Worm (Caenorhabditis elegans) whole organism, L4 larva: ENCODE results near the gene msp-3.

Source experiments
- F10B5.3 ChIP-seq: sonication (generic microtip); optimal IDR thresholded peaks from 2 replicates; lab custom pipeline; 2016; ENCODE audit warnings: mild to moderate bottlenecking, missing genetic modification characterization, missing compliant biosample characterization
- F44E2.7 ChIP-seq: fragments of 200-800 bp; sonication (Bioruptor generic); IDR thresholded peaks from 2 replicates; pipeline ENCODE4 v2.1.2; 2022; ENCODE audit warnings: missing genetic modification characterization, missing compliant biosample characterization
- F49E8.2 ChIP-seq: sonication (generic microtip); optimal IDR thresholded peaks from 2 replicates; lab custom pipeline; 2016; ENCODE audit warnings: missing compliant biosample characterization, mild to moderate bottlenecking, missing genetic modification characterization, borderline replicate concordance
- T20F7.1 ChIP-seq: fragments of 200-800 bp; sonication (Bioruptor generic); optimal IDR thresholded peaks from 2 replicates; lab custom pipeline; 2018; ENCODE audit warnings: mild to moderate bottlenecking, missing genetic modification characterization, missing compliant biosample characterization
- T26A8.4 ChIP-seq: fragments of 200-800 bp; sonication (Bioruptor generic); IDR thresholded peaks from 2 replicates; pipeline ENCODE4 v1.3.6; 2022; ENCODE audit warnings: missing genetic modification characterization, missing compliant biosample characterization
- Y48G9A.11 ChIP-seq: fragments of 200-800 bp; sonication (Bioruptor generic); IDR thresholded peaks from 2 replicates; pipeline ENCODE4 v1.3.6; 2022; ENCODE audit warnings: missing genetic modification reagents, missing genetic modification characterization, missing compliant biosample characterization
- Y5F2A.4 ChIP-seq: fragments of 200-800 bp; sonication (Bioruptor generic); optimal IDR thresholded peaks from 2 replicates; lab custom pipeline; 2018; ENCODE audit warnings: mild to moderate bottlenecking, missing genetic modification characterization, missing compliant biosample characterization
- ZK546.5 ChIP-seq, 2 experiments: sonication (generic microtip); optimal IDR thresholded peaks; 2 replicates each; lab custom pipeline; 2017; ENCODE audit warnings: missing biosample characterization in 2 of 2, missing genetic modification characterization in 2 of 2
- aha-1 ChIP-seq: fragments of 150-350 bp; peaks from one replicate; lab custom pipeline; 2014; ENCODE audit warnings: missing biosample characterization, missing genetic modification characterization
- ama-1 ChIP-seq: fragments of 150-350 bp; optimal IDR thresholded peaks from 2 replicates; lab custom pipeline; 2014; ENCODE audit warnings: inconsistent platforms, mixed read lengths
- arid-1 ChIP-seq: fragments of 200-800 bp; sonication (Bioruptor generic); conservative IDR thresholded peaks from 2 replicates; pipeline ENCODE4 v1.3.6; 2022; ENCODE audit warnings: missing genetic modification reagents, missing genetic modification characterization, missing compliant biosample characterization
- attf-4 ChIP-seq: sonication (generic microtip); optimal IDR thresholded peaks from 3 replicates; lab custom pipeline; 2017; ENCODE audit warnings: missing biosample characterization, missing genetic modification characterization
- ceh-20 ChIP-seq: fragments of 200-800 bp; sonication (Bioruptor generic); IDR thresholded peaks from 2 replicates; pipeline ENCODE4 v1.3.6; 2022; ENCODE audit warnings: missing genetic modification reagents, missing genetic modification characterization, missing compliant biosample characterization
- ceh-28 ChIP-seq: fragments of 150-350 bp; optimal IDR thresholded peaks from 2 replicates; lab custom pipeline; 2014; ENCODE audit warnings: missing biosample characterization, missing genetic modification reagents, missing genetic modification characterization
- ceh-62 ChIP-seq: sonication (generic microtip); optimal IDR thresholded peaks from 2 replicates; lab custom pipeline; 2017; ENCODE audit warnings: missing biosample characterization, missing genetic modification characterization
- ceh-82 ChIP-seq: sonication (generic microtip); optimal IDR thresholded peaks from 2 replicates; lab custom pipeline; 2017; ENCODE audit warnings: missing biosample characterization, missing genetic modification characterization
- daf-12 ChIP-seq: fragments of 150-350 bp; optimal IDR thresholded peaks from 2 replicates; lab custom pipeline; 2014; ENCODE audit warnings: missing biosample characterization, missing genetic modification reagents, missing genetic modification characterization
- dve-1 ChIP-seq: sonication (generic microtip); optimal IDR thresholded peaks from 2 replicates; lab custom pipeline; 2017; ENCODE audit warnings: antibody characterized with exemption, mild to moderate bottlenecking, missing genetic modification characterization, missing compliant biosample characterization; ENCODE audit not compliant: insufficient read depth
- fkh-10 ChIP-seq: fragments of 150-350 bp; optimal IDR thresholded peaks from 2 replicates; lab custom pipeline; 2014; ENCODE audit warnings: missing biosample characterization, missing genetic modification reagents, missing genetic modification characterization
- fos-1 ChIP-seq: fragments of 150-350 bp; optimal IDR thresholded peaks from 2 replicates; lab custom pipeline; 2014; ENCODE audit warnings: missing biosample characterization, missing genetic modification characterization
- gei-8 ChIP-seq: fragments of 200-800 bp; sonication (Bioruptor generic); optimal IDR thresholded peaks from 2 replicates; lab custom pipeline; 2018; ENCODE audit warnings: mild to moderate bottlenecking, missing genetic modification characterization, missing compliant biosample characterization
- hlh-30 ChIP-seq: sonication (generic microtip); optimal IDR thresholded peaks from 2 replicates; lab custom pipeline; 2017; ENCODE audit warnings: antibody characterized with exemption, mild to moderate bottlenecking, missing genetic modification characterization, missing compliant biosample characterization; ENCODE audit not compliant: insufficient read depth
- lin-1 ChIP-seq: fragments of 200-800 bp; sonication (Bioruptor generic); IDR thresholded peaks from 2 replicates; pipeline ENCODE4 v1.3.6; 2022; ENCODE audit warnings: missing genetic modification reagents, missing genetic modification characterization, missing compliant biosample characterization
- lin-13 ChIP-seq: fragments of 150-350 bp; optimal IDR thresholded peaks from 2 replicates; lab custom pipeline; 2014; ENCODE audit warnings: missing biosample characterization, missing genetic modification reagents, missing genetic modification characterization
- lin-15B ChIP-seq: fragments of 150-350 bp; sonication (generic microtip); optimal IDR thresholded peaks from 3 replicates; lab custom pipeline; 2014; ENCODE audit warnings: missing biosample characterization, missing genetic modification characterization
- lin-38 ChIP-seq: fragments of 200-800 bp; sonication (Bioruptor generic); IDR thresholded peaks from 2 replicates; pipeline ENCODE4 v1.3.6; 2022; ENCODE audit warnings: missing genetic modification reagents, missing genetic modification characterization, missing compliant biosample characterization
- lsy-2 ChIP-seq, 2 experiments: fragments of 150-350 bp in 1 of 2; sonication (generic microtip) in 1 of 2; optimal IDR thresholded peaks; 2 replicates each; lab custom pipeline; 2014 to 2017; ENCODE audit warnings: missing biosample characterization in 2 of 2, missing genetic modification characterization in 2 of 2
- mdl-1 ChIP-seq, 2 experiments: fragments of 150-350 bp in 1 of 2; sonication (generic microtip) in 1 of 2; optimal IDR thresholded peaks; 2 replicates each; lab custom pipeline; 2014 to 2017; ENCODE audit warnings: missing biosample characterization in 2 of 2, missing genetic modification characterization in 2 of 2
- mes-2 ChIP-seq: sonication (generic microtip); optimal IDR thresholded peaks from 2 replicates; lab custom pipeline; 2016; ENCODE audit warnings: missing genotype, mild to moderate bottlenecking, missing genetic modification characterization, missing compliant biosample characterization; ENCODE audit not compliant: poor library complexity, severe bottlenecking
- mxl-2 ChIP-seq: fragments of 200-800 bp; sonication (Bioruptor generic); conservative IDR thresholded peaks from 2 replicates; pipeline ENCODE4 v1.3.6; 2022; ENCODE audit warnings: missing genetic modification reagents, missing genetic modification characterization, missing compliant biosample characterization
- mxl-3 ChIP-seq: fragments of 200-800 bp; sonication (Bioruptor generic); optimal IDR thresholded peaks from 2 replicates; lab custom pipeline; 2018; ENCODE audit warnings: mild to moderate bottlenecking, missing genetic modification characterization, missing compliant biosample characterization
- nhr-102 ChIP-seq: sonication (generic microtip); optimal IDR thresholded peaks from 2 replicates; lab custom pipeline; 2016; ENCODE audit warnings: mild to moderate bottlenecking, missing genetic modification characterization, moderate library complexity, missing compliant biosample characterization
- nhr-111 ChIP-seq: fragments of 200-800 bp; sonication (Bioruptor generic); optimal IDR thresholded peaks from 2 replicates; lab custom pipeline; 2018; ENCODE audit warnings: mild to moderate bottlenecking, missing genetic modification characterization, missing compliant biosample characterization
- nhr-237 ChIP-seq: sonication (generic microtip); optimal IDR thresholded peaks from 2 replicates; lab custom pipeline; 2017; ENCODE audit warnings: missing biosample characterization, missing genetic modification characterization
- nhr-28 ChIP-seq: fragments of 150-350 bp; optimal IDR thresholded peaks from 2 replicates; lab custom pipeline; 2014; ENCODE audit warnings: missing biosample characterization, missing genetic modification characterization
- nhr-42 ChIP-seq: fragments of 200-800 bp; sonication (Bioruptor generic); IDR thresholded peaks from 2 replicates; pipeline ENCODE4 v1.3.6; 2022; ENCODE audit warnings: missing genetic modification characterization, missing compliant biosample characterization
- nhr-48 ChIP-seq: sonication (generic microtip); optimal IDR thresholded peaks from 2 replicates; lab custom pipeline; 2016; ENCODE audit warnings: mild to moderate bottlenecking, missing genetic modification characterization, missing compliant biosample characterization
- nhr-6 ChIP-seq: fragments of 150-350 bp; optimal IDR thresholded peaks from 2 replicates; lab custom pipeline; 2014; ENCODE audit warnings: missing biosample characterization, missing genetic modification characterization
- nhr-76 ChIP-seq: fragments of 150-350 bp; optimal IDR thresholded peaks from 2 replicates; lab custom pipeline; 2014; ENCODE audit warnings: missing biosample characterization, missing genetic modification characterization
- nhr-77 ChIP-seq: fragments of 150-350 bp; optimal IDR thresholded peaks from 2 replicates; lab custom pipeline; 2014; ENCODE audit warnings: missing biosample characterization, missing genetic modification characterization
- pha-4 ChIP-seq, 2 experiments: fragments of 150-350 bp in 1 of 2; fragments of 200-800 bp in 1 of 2; sonication (Bioruptor generic) in 1 of 2; IDR thresholded peaks in 1 of 2; optimal IDR thresholded peaks in 1 of 2; 2 replicates each; pipeline versions ENCODE4 v1.3.6 to Lab custom; 2014 to 2022; ENCODE audit warnings: missing genetic modification characterization in 2 of 2, missing genetic modification reagents in 2 of 2, missing biosample characterization in 1 of 2, missing compliant biosample characterization in 1 of 2
- php-3 ChIP-seq: fragments of 200-800 bp; sonication (Bioruptor generic); IDR thresholded peaks from 2 replicates; pipeline ENCODE4 v1.3.6; 2022; ENCODE audit warnings: missing genetic modification reagents, missing genetic modification characterization, missing compliant biosample characterization
- pqm-1 ChIP-seq: sonication (generic microtip); optimal IDR thresholded peaks from 2 replicates; lab custom pipeline; 2017; ENCODE audit warnings: missing biosample characterization, missing genetic modification characterization
- rbr-2 ChIP-seq: sonication (generic microtip); optimal IDR thresholded peaks from 2 replicates; lab custom pipeline; 2016; ENCODE audit warnings: missing genotype, missing genetic modification characterization, missing compliant biosample characterization
- spr-3 ChIP-seq: fragments of 200-800 bp; sonication (Bioruptor generic); optimal IDR thresholded peaks from 2 replicates; lab custom pipeline; 2018; ENCODE audit warnings: mild to moderate bottlenecking, missing genetic modification characterization, missing compliant biosample characterization
- tra-1 ChIP-seq: fragments of 200-800 bp; sonication (Bioruptor generic); IDR thresholded peaks from 2 replicates; pipeline ENCODE4 v1.3.6; 2022; ENCODE audit warnings: missing genetic modification reagents, missing genetic modification characterization, missing compliant biosample characterization
- unc-130 ChIP-seq: sonication (generic microtip); optimal IDR thresholded peaks from 2 replicates; lab custom pipeline; 2016; ENCODE audit warnings: missing genetic modification reagents, missing genetic modification characterization, missing compliant biosample characterization
- unc-62 ChIP-seq, 3 experiments: fragments of 150-350 bp in 1 of 3; sonication (generic microtip); optimal IDR thresholded peaks in 2 of 3; peaks in 1 of 3; 1 replicate in 1 of 3; 2 replicates in 2 of 3; lab custom pipeline; 2014 to 2017; ENCODE audit warnings: missing biosample characterization in 3 of 3, missing genetic modification characterization in 3 of 3, missing genetic modification reagents in 3 of 3, missing genotype in 1 of 3
- vab-7 ChIP-seq: fragments of 200-800 bp; sonication (Bioruptor generic); IDR thresholded peaks from 2 replicates; pipeline ENCODE4 v1.3.6; 2022; ENCODE audit warnings: missing genetic modification reagents, missing genetic modification characterization, missing compliant biosample characterization
- zag-1 ChIP-seq: fragments of 150-350 bp; optimal IDR thresholded peaks from 2 replicates; lab custom pipeline; 2014; ENCODE audit warnings: missing biosample characterization, missing genetic modification characterization
- ztf-11 ChIP-seq: fragments of 150-350 bp; optimal IDR thresholded peaks from 2 replicates; lab custom pipeline; 2014; ENCODE audit warnings: missing biosample characterization, missing genetic modification characterization
- ztf-7 ChIP-seq: fragments of 150-350 bp; optimal IDR thresholded peaks from 2 replicates; lab custom pipeline; 2014; ENCODE audit warnings: missing biosample characterization, missing genetic modification characterization

The msp-3 gene

DNA sequence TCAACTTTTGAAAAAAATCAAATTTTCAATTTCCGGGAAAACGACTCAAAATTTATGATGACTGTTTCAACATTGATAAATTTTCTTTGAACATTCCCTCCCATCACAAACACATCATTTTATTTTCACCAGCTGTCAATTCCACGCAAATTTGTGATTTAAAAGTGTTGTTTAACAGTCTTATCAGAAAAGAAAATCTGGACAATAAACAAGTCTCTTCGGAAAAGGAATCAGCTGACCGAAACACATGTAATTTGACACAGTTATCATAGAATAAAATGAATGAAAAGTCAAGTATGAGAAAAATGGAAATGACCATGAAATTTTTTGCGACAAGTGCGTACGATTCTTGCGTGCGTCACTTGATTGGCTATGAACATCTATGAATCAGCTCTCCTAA, 17.0 kb downstream of the msp-3 start:
- TF ChIP-seq Y5F2A.4 (GFP tag; lab: Kevin White, UChicago): no peak
- TF ChIP-seq fos-1 (tag; lab: Kevin White, UChicago): no peak
- TF ChIP-seq unc-130 (GFP tag; lab: Kevin White, UChicago): no peak
- peak; percentile 44 for TF ChIP-seq nhr-77
- TF ChIP-seq nhr-6 (tag; lab: Kevin White, UChicago): no peak
- no peak for TF ChIP-seq pha-4 (GFP tag; IDR thresholded peaks at IDR 0.05; lab: Robert Waterston, UW)
- no peak for TF ChIP-seq pha-4 (tag; optimal IDR thresholded peaks at IDR 0.05; lab: Kevin White, UChicago)
- peak; percentile 87 for TF ChIP-seq lin-1 (GFP tag; lab: Robert Waterston, UW)
- TF ChIP-seq nhr-237: no peak
- no peak for TF ChIP-seq mes-2 (tag; lab: Kevin White, UChicago)
- no peak for TF ChIP-seq spr-3 (GFP tag; lab: Kevin White, UChicago)
- no peak for TF ChIP-seq mxl-3 (GFP tag; lab: Kevin White, UChicago)
- no peak for TF ChIP-seq pqm-1 (tag; lab: Kevin White, UChicago)
- peak in 1 of 2 experiments; percentile 62 for TF ChIP-seq mdl-1 (tag; optimal IDR thresholded peaks at IDR 0.05; lab: Kevin White, UChicago)
- TF ChIP-seq dve-1: peak; percentile 84
- peak; percentile 61 for TF ChIP-seq nhr-102 (tag; lab: Kevin White, UChicago)
- TF ChIP-seq T20F7.1 (GFP tag; lab: Kevin White, UChicago): peak; percentile 42
- TF ChIP-seq ZK546.5 (tag; optimal IDR thresholded peaks at IDR 0.05; lab: Kevin White, UChicago): no peak
- TF ChIP-seq F44E2.7: no peak
- no peak for TF ChIP-seq fkh-10 (GFP tag; lab: Kevin White, UChicago)
- TF ChIP-seq nhr-76 (tag; lab: Kevin White, UChicago): no peak
- TF ChIP-seq hlh-30: peak; percentile 59
- TF ChIP-seq nhr-28: peak; percentile 79
- TF ChIP-seq lsy-2 (tag; optimal IDR thresholded peaks at IDR 0.05; lab: Kevin White, UChicago): peak in 1 of 2 experiments; percentile 5
- peak; percentile 91 for TF ChIP-seq php-3
- no peak for TF ChIP-seq lin-15B (tag; lab: Kevin White, UChicago)
- no peak for TF ChIP-seq mxl-2
- no peak for TF ChIP-seq ceh-82 (tag; lab: Kevin White, UChicago)
- TF ChIP-seq ceh-62: no peak
- no peak for TF ChIP-seq F10B5.3 (tag; lab: Kevin White, UChicago)
- TF ChIP-seq ztf-7 (tag; lab: Kevin White, UChicago): no peak
- no peak for TF ChIP-seq daf-12 (tag; lab: Kevin White, UChicago)
- TF ChIP-seq Y48G9A.11 (GFP tag; lab: Robert Waterston, UW): no peak
- no peak for TF ChIP-seq ceh-28 (tag; lab: Kevin White, UChicago)
- TF ChIP-seq ceh-20 (GFP tag; lab: Robert Waterston, UW): no peak
- no peak for TF ChIP-seq unc-62 (GFP tag; optimal IDR thresholded peaks at IDR 0.05 in 1 of 2; lab: Kevin White, UChicago)
- no peak for TF ChIP-seq unc-62 (tag; optimal IDR thresholded peaks at IDR 0.05; lab: Kevin White, UChicago)
- TF ChIP-seq ama-1: no peak
- TF ChIP-seq aha-1: no peak
- TF ChIP-seq nhr-42 (GFP tag; lab: Robert Waterston, UW): no peak
- peak; percentile 80; the same call in 1 of the 2 replicates for TF ChIP-seq tra-1 (GFP tag; lab: Robert Waterston, UW)
- TF ChIP-seq F49E8.2: no peak
- TF ChIP-seq gei-8: no peak
- no peak for TF ChIP-seq nhr-111 (GFP tag; lab: Kevin White, UChicago)
- peak; percentile 25 for TF ChIP-seq nhr-48 (tag; lab: Kevin White, UChicago)
- no peak for TF ChIP-seq lin-38 (GFP tag; lab: Robert Waterston, UW)
- TF ChIP-seq rbr-2 (tag; lab: Kevin White, UChicago): no peak
- no peak for TF ChIP-seq arid-1
- TF ChIP-seq vab-7 (GFP tag; lab: Robert Waterston, UW): no peak
- no peak for TF ChIP-seq ztf-11 (tag; lab: Kevin White, UChicago)
- TF ChIP-seq lin-13: no peak
- TF ChIP-seq zag-1 (tag; lab: Kevin White, UChicago): no peak
- no peak for TF ChIP-seq attf-4
- no peak for TF ChIP-seq T26A8.4 (GFP tag; lab: Robert Waterston, UW)
